Fruit fly (Drosophila melanogaster): Measurements from ENCODE around the gene CG4408.

The CG4408 gene

dm6 chr3R:23331280-23331679, 32.1 kb downstream of the CG4408 start (continued):
- TF ChIP-seq pfk (GFP tag; optimal IDR thresholded peaks at IDR 0.05) (peak; percentile 20), ind (GFP tag; optimal IDR thresholded peaks at IDR 0.05) (peak; percentile 39), Asciz (GFP tag; optimal IDR thresholded peaks at IDR 0.05) (peak; percentile 59), corto (GFP tag; optimal IDR thresholded peaks at IDR 0.05) (no peak), gsb-n (tag; optimal IDR thresholded peaks at IDR 0.05) (peak; percentile 36), CG32532 (GFP tag; IDR thresholded peaks at IDR 0.05) (peak; percentile 48; the same call in 1 of the 2 replicates), Meics (GFP tag; optimal IDR thresholded peaks at IDR 0.05) (peak; percentile 43), CG30020 (tag; optimal IDR thresholded peaks at IDR 0.05) (peak; percentile 7), CG7839 (tag; optimal IDR thresholded peaks at IDR 0.05) (peak; percentile 48), CG11085 (GFP tag; IDR thresholded peaks at IDR 0.05) (no peak), NK7.1 (GFP tag; optimal IDR thresholded peaks at IDR 0.05) (no peak), CG8290 (GFP tag; optimal IDR thresholded peaks at IDR 0.05) (peak; percentile 47), CG8290 (tag; optimal IDR thresholded peaks at IDR 0.05) (peak in 1 of 2 experiments; percentile 63), rib (GFP tag; IDR thresholded peaks at IDR 0.05) (no peak), ewg (GFP tag; optimal IDR thresholded peaks at IDR 0.05) (peak; percentile 47), knrl (GFP tag; IDR thresholded peaks at IDR 0.05; ENCODE audit: partially characterized antibody) (no peak), Opbp (GFP tag; IDR thresholded peaks at IDR 0.05; ENCODE audit: partially characterized antibody) (peak; percentile 42; the same call in 1 of the 3 replicates), CG4730 (GFP tag; IDR thresholded peaks at IDR 0.05) (no peak), Ets97D (GFP tag; optimal IDR thresholded peaks at IDR 0.05) (no peak), mirr (GFP tag; optimal IDR thresholded peaks at IDR 0.05) (peak; percentile 27), Ada2b (GFP tag; IDR thresholded peaks at IDR 0.05) (no peak), ac (GFP tag; optimal IDR thresholded peaks at IDR 0.05) (no peak), CG11456 (GFP tag; IDR thresholded peaks at IDR 0.05) (peak; percentile 65; the same call in 1 of the 3 replicates), pb (GFP tag; optimal IDR thresholded peaks at IDR 0.05) (peak; percentile 13), CG2678 (tag; optimal IDR thresholded peaks at IDR 0.05) (peak; percentile 1), z (GFP tag; IDR thresholded peaks at IDR 0.05) (no peak), CG4424 (GFP tag; optimal IDR thresholded peaks at IDR 0.05) (peak; percentile 75), grn (GFP tag; optimal IDR thresholded peaks at IDR 0.05) (no peak), nerfin-2 (GFP tag; IDR thresholded peaks at IDR 0.05; ENCODE audit: partially characterized antibody) (no peak), Neu2 (GFP tag; optimal IDR thresholded peaks at IDR 0.05; ENCODE audit: borderline replicate concordance) (no peak), Sox100B (GFP tag; optimal IDR thresholded peaks at IDR 0.05) (peak; percentile 71), Lpt (GFP tag; optimal IDR thresholded peaks at IDR 0.05) (no peak), Usf (GFP tag; optimal IDR thresholded peaks at IDR 0.05) (no peak), CG10147 (GFP tag; optimal IDR thresholded peaks at IDR 0.05) (peak; percentile 12), CG3847 (GFP tag; IDR thresholded peaks at IDR 0.05) (no peak; the same call in 1 of the 2 replicates), CG3065 (GFP tag; optimal IDR thresholded peaks at IDR 0.05) (peak; percentile 10), luna (GFP tag; optimal IDR thresholded peaks at IDR 0.05) (no peak), Atf-2 (GFP tag; optimal IDR thresholded peaks at IDR 0.05) (no peak), E2f2 (GFP tag; IDR thresholded peaks at IDR 0.05) (peak; percentile 26; the same call in 1 of the 2 replicates), CG15479 (GFP tag; optimal IDR thresholded peaks at IDR 0.05) (no peak), ase (GFP tag; IDR thresholded peaks at IDR 0.05) (peak; percentile 45; the same call in 1 of the 3 replicates), gcm2 (GFP tag; optimal IDR thresholded peaks at IDR 0.05) (no peak), gem (tag; optimal IDR thresholded peaks at IDR 0.05) (no peak), H2.0 (GFP tag; IDR thresholded peaks at IDR 0.05) (no peak), tap (tag; optimal IDR thresholded peaks at IDR 0.05) (peak; percentile 53), Max (GFP tag; optimal IDR thresholded peaks at IDR 0.05) (peak; percentile 45), CG4707 (GFP tag; optimal IDR thresholded peaks at IDR 0.05) (peak; percentile 73), Dad (GFP tag; optimal IDR thresholded peaks at IDR 0.05) (no peak), Sry-δ (GFP tag; optimal IDR thresholded peaks at IDR 0.05) (no peak), CG17361 (GFP tag; IDR thresholded peaks at IDR 0.05) (no peak), CG16813 (GFP tag; IDR thresholded peaks at IDR 0.05; ENCODE audit: partially characterized antibody) (peak; percentile 9; the same call in 1 of the 3 replicates)

Data from whole organism, embryonic.